Worm (Caenorhabditis elegans) whole organism, late embryonic: Measurements from ENCODE around the gene W06D11.5.

ENCODE experiments used
- ama-1 ChIP-seq: fragments of 150-350 bp; optimal IDR thresholded peaks from 2 replicates; lab custom pipeline; 2014
- ceh-18 ChIP-seq: sonication (generic microtip); optimal IDR thresholded peaks from 2 replicates; lab custom pipeline; 2016; ENCODE audit warnings: missing genetic modification characterization, missing compliant biosample characterization
- elt-2 ChIP-seq: sonication (generic microtip); optimal IDR thresholded peaks from 2 replicates; lab custom pipeline; 2016; ENCODE audit warnings: missing genetic modification reagents, missing genetic modification characterization, missing compliant biosample characterization
- hlh-30 ChIP-seq: sonication (generic microtip); optimal IDR thresholded peaks from 2 replicates; lab custom pipeline; 2017; ENCODE audit warnings: antibody characterized with exemption, missing genetic modification characterization, missing compliant biosample characterization; ENCODE audit not compliant: insufficient read depth
- nfya-1 ChIP-seq: sonication (generic microtip); optimal IDR thresholded peaks from 2 replicates; lab custom pipeline; 2017; ENCODE audit warnings: missing genetic modification characterization, mild to moderate bottlenecking, missing compliant biosample characterization, antibody characterized with exemption, moderate library complexity
- nhr-11 ChIP-seq: fragments of 150-350 bp; optimal IDR thresholded peaks from 2 replicates; lab custom pipeline; 2014; ENCODE audit warnings: missing biosample characterization, missing genetic modification characterization
- pqm-1 ChIP-seq: sonication (generic microtip); optimal IDR thresholded peaks from 2 replicates; lab custom pipeline; 2016; ENCODE audit warnings: missing genetic modification characterization, missing compliant biosample characterization
- ttx-3 ChIP-seq: sonication (generic microtip); optimal IDR thresholded peaks from 2 replicates; lab custom pipeline; 2016; ENCODE audit warnings: missing genetic modification reagents, missing genetic modification characterization, missing compliant biosample characterization
- zip-5 ChIP-seq: sonication (generic microtip); optimal IDR thresholded peaks from 2 replicates; lab custom pipeline; 2016; ENCODE audit warnings: missing genetic modification characterization, missing compliant biosample characterization

ce11 chrX:12288254-12288653, 11.7 kb upstream of the W06D11.5 start, which contains the start of gene C04B4.5:
- no peak for TF ChIP-seq ama-1 (lab: Kevin White, UChicago)
- no peak for TF ChIP-seq zip-5 (tag; lab: Kevin White, UChicago)
- TF ChIP-seq ceh-18: no peak
- TF ChIP-seq nfya-1 (tag; lab: Kevin White, UChicago): no peak
- no peak for TF ChIP-seq ttx-3 (tag; lab: Kevin White, UChicago)
- no peak for TF ChIP-seq elt-2 (tag; lab: Kevin White, UChicago)
- no peak for TF ChIP-seq pqm-1 (tag; lab: Kevin White, UChicago)
- TF ChIP-seq hlh-30 (tag; lab: Kevin White, UChicago): no peak
- no peak for TF ChIP-seq nhr-11 (tag; lab: Kevin White, UChicago)
